Worm (Caenorhabditis elegans) whole organism, dauer: ENCODE results near the gene wsp-1.

Experiments
- unc-62 ChIP-seq: sonication (generic microtip); optimal IDR thresholded peaks from 2 replicates; lab custom pipeline; 2017; ENCODE audit warnings: missing biosample characterization, missing genetic modification reagents, missing genetic modification characterization

The wsp-1 gene

ce11 chrIV:8198851-8199250 is at the start of gene wsp-1:
Gene wsp-1 (minus strand): TSS chrIV:8198951.
- TF ChIP-seq unc-62 (GFP tag; lab: Kevin White, UChicago) = no peak

- no peak for TF ChIP-seq unc-62 (GFP tag; lab: Kevin White, UChicago)
Measured at ce11 chrIV:8247341-8247740, 48.6 kb upstream of the wsp-1 start.

- TF ChIP-seq unc-62 (GFP tag; lab: Kevin White, UChicago) = no peak
Measured at ce11 chrIV:8244112-8244511, 45.4 kb upstream of the wsp-1 start, which contains the start of gene T09A12.1. Gene T09A12.1 (plus strand): TSS chrIV:8244412.

ce11 chrIV:8243599-8243998 is 44.8 kb upstream of the wsp-1 start, which contains the start of gene T09A12.8:
Gene T09A12.8 (minus strand): TSS chrIV:8243699.
- no peak for TF ChIP-seq unc-62 (GFP tag; lab: Kevin White, UChicago)

- no peak for TF ChIP-seq unc-62 (GFP tag; lab: Kevin White, UChicago)
Measured at ce11 chrIV:8243170-8243569, 44.4 kb upstream of the wsp-1 start.

- no peak for TF ChIP-seq unc-62 (GFP tag; lab: Kevin White, UChicago)
Measured at ce11 chrIV:8241312-8241833, 42.6 kb upstream of the wsp-1 start.

ce11 chrIV:8239584-8239983 is 40.8 kb upstream of the wsp-1 start:
- no peak for TF ChIP-seq unc-62 (GFP tag; lab: Kevin White, UChicago)

- no peak for TF ChIP-seq unc-62 (GFP tag; lab: Kevin White, UChicago)
Measured at ce11 chrIV:8236502-8236901, 37.8 kb upstream of the wsp-1 start, which contains the start of gene nhr-66. Gene nhr-66 (minus strand): TSS chrIV:8236602.

- TF ChIP-seq unc-62 (GFP tag; lab: Kevin White, UChicago) = no peak
Measured at ce11 chrIV:8235114-8235686, 36.4 kb upstream of the wsp-1 start.

ce11 chrIV:8234088-8234496 is 35.3 kb upstream of the wsp-1 start:
- no peak for TF ChIP-seq unc-62 (GFP tag; lab: Kevin White, UChicago)

ce11 chrIV:8233268-8233667 is 34.5 kb upstream of the wsp-1 start:
- TF ChIP-seq unc-62 (GFP tag; lab: Kevin White, UChicago) = no peak

- TF ChIP-seq unc-62 (GFP tag; lab: Kevin White, UChicago) = no peak
Measured at ce11 chrIV:8232428-8232827, 33.7 kb upstream of the wsp-1 start.

- TF ChIP-seq unc-62 (GFP tag; lab: Kevin White, UChicago) = no peak
Measured at ce11 chrIV:8229523-8229922, 30.8 kb upstream of the wsp-1 start.

ce11 chrIV:8226474-8226873 is 27.7 kb upstream of the wsp-1 start:
- no peak for TF ChIP-seq unc-62 (GFP tag; lab: Kevin White, UChicago)

ce11 chrIV:8225357-8225756 is 26.6 kb upstream of the wsp-1 start, which contains the start of gene serp-1.2:
Gene serp-1.2 (plus strand): TSS chrIV:8225674.
- TF ChIP-seq unc-62 (GFP tag; lab: Kevin White, UChicago) = no peak

- no peak for TF ChIP-seq unc-62 (GFP tag; lab: Kevin White, UChicago)
Measured at ce11 chrIV:8223055-8223454, 24.3 kb upstream of the wsp-1 start.

ce11 chrIV:8221946-8222345 is 23.2 kb upstream of the wsp-1 start, which contains the start of gene gpx-6:
Gene gpx-6 (plus strand): TSS chrIV:8222202.
- TF ChIP-seq unc-62 (GFP tag; lab: Kevin White, UChicago) = no peak
